Worm (Caenorhabditis elegans): Measurements from ENCODE around the gene Y49F6B.6.
A peak's percentile ranks its signal among the peaks of the same experiment; 100 is the strongest.

Y49F6B.6 gene

ce11 chrII:3520988-3521850, 48.3 kb downstream of the Y49F6B.6 start, which contains the start of gene W09G10.9:
Gene W09G10.9 (plus strand): TSS chrII:3521800.
- TF ChIP-seq nhr-42 (GFP tag; IDR thresholded peaks at IDR 0.05) (peak; percentile 79), lir-3 (tag; optimal IDR thresholded peaks at IDR 0.05) (no peak), dmd-6 (GFP tag; IDR thresholded peaks at IDR 0.05) (peak; percentile 82), duxl-1 (tag; optimal IDR thresholded peaks at IDR 0.05; ENCODE audit: poor library complexity) (peak; percentile 90), attf-4 (tag; optimal IDR thresholded peaks at IDR 0.05) (no peak), nhr-77 (tag; optimal IDR thresholded peaks at IDR 0.05) (peak; percentile 61), F44E2.7 (GFP tag; IDR thresholded peaks at IDR 0.05) (0 out of 2 replicates have a peak, but pooled peaks have one; percentile 37), T20F7.1 (GFP tag; optimal IDR thresholded peaks at IDR 0.05) (no peak), lin-38 (GFP tag; IDR thresholded peaks at IDR 0.05) (peak; percentile 95), nhr-11 (tag; optimal IDR thresholded peaks at IDR 0.05) (peak; percentile 24), zip-11 (GFP tag; IDR thresholded peaks at IDR 0.05) (0 out of 2 replicates have a peak, but pooled peaks have one; percentile 51), nhr-237 (tag; optimal IDR thresholded peaks at IDR 0.05) (no peak), saeg-2 (GFP tag; IDR thresholded peaks at IDR 0.05) (0 out of 2 replicates have a peak, but pooled peaks have one; percentile 53), aha-1 (tag) (peak; percentile 44), hmg-1.1 (GFP tag; IDR thresholded peaks at IDR 0.05) (peak; percentile 96), fos-1 (tag; optimal IDR thresholded peaks at IDR 0.05) (no peak), rbr-2 (tag; optimal IDR thresholded peaks at IDR 0.05) (peak; percentile 71), hlh-11 (tag; optimal IDR thresholded peaks at IDR 0.05) (peak; percentile 44), pqm-1 (tag; optimal IDR thresholded peaks at IDR 0.05) (no peak), set-16 (GFP tag; IDR thresholded peaks at IDR 0.05) (peak; percentile 92), snpc-1.2 (GFP tag; IDR thresholded peaks at IDR 0.05) (0 out of 2 replicates have a peak, but pooled peaks have one; percentile 22), ztf-11 (tag; optimal IDR thresholded peaks at IDR 0.05) (no peak), mxl-2 (GFP tag; conservative IDR thresholded peaks at IDR 0.05) (no peak; the same call in 1 of the 2 replicates), Y75B8A.6 (GFP tag; IDR thresholded peaks at IDR 0.05) (0 out of 2 replicates have a peak, but pooled peaks have one; percentile 48), tra-1 (GFP tag; IDR thresholded peaks at IDR 0.05) (0 out of 2 replicates have a peak, but pooled peaks have one; percentile 37), zfp-2 (tag; optimal IDR thresholded peaks at IDR 0.05) (peak; percentile 14), ces-1 (GFP tag; optimal IDR thresholded peaks at IDR 0.05) (no peak), dmd-8 (GFP tag; IDR thresholded peaks at IDR 0.05) (peak; percentile 87), F49E8.2 (tag; optimal IDR thresholded peaks at IDR 0.05; ENCODE audit: borderline replicate concordance) (no peak), nhr-41 (GFP tag; IDR thresholded peaks at IDR 0.05) (0 out of 2 replicates have a peak, but pooled peaks have one; percentile 11), D1046.2 (GFP tag; IDR thresholded peaks at IDR 0.05) (peak; percentile 75; the same call in 1 of the 2 replicates), php-3 (GFP tag; IDR thresholded peaks at IDR 0.05) (0 out of 2 replicates have a peak, but pooled peaks have one; percentile 42), madf-9 (GFP tag; conservative IDR thresholded peaks at IDR 0.05) (peak; percentile 90), ama-1 (optimal IDR thresholded peaks at IDR 0.05) (no peak), daf-16 (GFP tag; optimal IDR thresholded peaks at IDR 0.05) (peak in 1 of 2 experiments; percentile 29), daf-16 (tag; optimal IDR thresholded peaks at IDR 0.05) (peak; percentile 54), pha-4 (GFP tag; IDR thresholded peaks at IDR 0.05) (peak; percentile 90), pha-4 (tag; optimal IDR thresholded peaks at IDR 0.05) (no peak), mes-2 (tag; optimal IDR thresholded peaks at IDR 0.05; ENCODE audit: poor library complexity, severe bottlenecking) (peak; percentile 85), spr-3 (GFP tag; optimal IDR thresholded peaks at IDR 0.05) (peak; percentile 9), aly-2 (tag; optimal IDR thresholded peaks at IDR 0.05) (no peak), nhr-102 (tag; optimal IDR thresholded peaks at IDR 0.05) (peak; percentile 46), ceh-44 (GFP tag; IDR thresholded peaks at IDR 0.05) (peak; percentile 81), spr-1 (tag; optimal IDR thresholded peaks at IDR 0.05) (peak; percentile 20), vab-7 (GFP tag; IDR thresholded peaks at IDR 0.05) (peak; percentile 75), daf-19 (GFP tag; conservative IDR thresholded peaks at IDR 0.05) (peak; percentile 84), lin-15B (tag; optimal IDR thresholded peaks at IDR 0.05) (no peak), F26F4.8 (GFP tag; conservative IDR thresholded peaks at IDR 0.05) (0 out of 2 replicates have a peak, but pooled peaks have one; percentile 23), madf-5 (GFP tag; IDR thresholded peaks at IDR 0.05) (no peak)
